Comparison of ENCODE assay signal across 2 fruit fly cellular contexts in genomic region chr2L:13514945-13515687, dm6.
TF ChIP-seq lines count a peak whose summit lies in the region.

No protein-coding gene starts in this region.

TF ChIP-seq in whole organism, embryonic, 481 proteins besides CTCF, POLR2A, EP300 and RAD21 (continued from another document and continues in another):
- no peak for TF ChIP-seq HLHmδ (GFP tag; optimal IDR thresholded peaks at IDR 0.05; lab: Kevin White, UChicago)
- 0 out of 3 replicates have a peak, but pooled peaks have one; percentile 47 for TF ChIP-seq z (GFP tag; IDR thresholded peaks at IDR 0.05; lab: Robert Waterston, UW)
- TF ChIP-seq CG10565 (GFP tag; optimal IDR thresholded peaks at IDR 0.05; lab: Kevin White, UChicago) = peak; percentile 3
- TF ChIP-seq CG4360 (GFP tag; IDR thresholded peaks at IDR 0.05; lab: Robert Waterston, UW) = no peak
- peak; percentile 40 for TF ChIP-seq D19B (GFP tag; optimal IDR thresholded peaks at IDR 0.05; lab: Kevin White, UChicago)
- peak; percentile 88 for TF ChIP-seq CG14441 (GFP tag; IDR thresholded peaks at IDR 0.05; lab: Robert Waterston, UW)
- TF ChIP-seq CG1529 (GFP tag; optimal IDR thresholded peaks at IDR 0.05; lab: Kevin White, UChicago) = no peak
- TF ChIP-seq Eip74EF (GFP tag; optimal IDR thresholded peaks at IDR 0.05; lab: Kevin White, UChicago) = peak in 1 of 2 experiments; percentile 70
- TF ChIP-seq Trl (optimal IDR thresholded peaks at IDR 0.05; lab: Kevin White, UChicago) = no peak
- TF ChIP-seq Trl (GFP tag; optimal IDR thresholded peaks at IDR 0.05; lab: Kevin White, UChicago) = peak; percentile 63
- TF ChIP-seq CoRest (tag; optimal IDR thresholded peaks at IDR 0.05; lab: Kevin White, UChicago) = peak; percentile 55
- no peak for TF ChIP-seq NC2α (GFP tag; optimal IDR thresholded peaks at IDR 0.05; lab: Kevin White, UChicago)
- TF ChIP-seq MESR4 (GFP tag; optimal IDR thresholded peaks at IDR 0.05; lab: Kevin White, UChicago) = no peak
- TF ChIP-seq NfI (GFP tag; optimal IDR thresholded peaks at IDR 0.05; lab: Kevin White, UChicago) = peak; percentile 35
- no peak for TF ChIP-seq yki (optimal IDR thresholded peaks at IDR 0.05; lab: Kevin White, UChicago)
- TF ChIP-seq NFAT (GFP tag; IDR thresholded peaks at IDR 0.05; lab: Robert Waterston, UW) = peak; percentile 66
- TF ChIP-seq CG3065 (GFP tag; optimal IDR thresholded peaks at IDR 0.05; lab: Kevin White, UChicago) = no peak
- TF ChIP-seq CG32532 (GFP tag; IDR thresholded peaks at IDR 0.05; lab: Robert Waterston, UW) = peak; percentile 85
- no peak for TF ChIP-seq tup (GFP tag; optimal IDR thresholded peaks at IDR 0.05; lab: Kevin White, UChicago)
- peak; percentile 86 for TF ChIP-seq nmo (GFP tag; optimal IDR thresholded peaks at IDR 0.05; lab: Kevin White, UChicago)
- TF ChIP-seq Dip2 (GFP tag; IDR thresholded peaks at IDR 0.05; lab: Robert Waterston, UW) = no peak
- peak; percentile 57 for TF ChIP-seq CG14965 (GFP tag; optimal IDR thresholded peaks at IDR 0.05; lab: Kevin White, UChicago; ENCODE audit: borderline replicate concordance)
- TF ChIP-seq wek (GFP tag; optimal IDR thresholded peaks at IDR 0.05; lab: Kevin White, UChicago) = no peak
- peak; percentile 62 for TF ChIP-seq CG3163 (GFP tag; optimal IDR thresholded peaks at IDR 0.05; lab: Kevin White, UChicago)
- TF ChIP-seq CG10267 (tag; optimal IDR thresholded peaks at IDR 0.05; lab: Kevin White, UChicago) = peak; percentile 69
- TF ChIP-seq CG11695 (GFP tag; IDR thresholded peaks at IDR 0.05; lab: Robert Waterston, UW) = peak; percentile 77
- peak; percentile 75 for TF ChIP-seq CG32772 (GFP tag; IDR thresholded peaks at IDR 0.05; lab: Robert Waterston, UW)
- TF ChIP-seq CG12769 (tag; optimal IDR thresholded peaks at IDR 0.05; lab: Kevin White, UChicago) = no peak
- no peak for TF ChIP-seq tll (GFP tag; optimal IDR thresholded peaks at IDR 0.05; lab: Kevin White, UChicago)
- peak; percentile 47 for TF ChIP-seq NC2β (GFP tag; optimal IDR thresholded peaks at IDR 0.05; lab: Kevin White, UChicago)
- TF ChIP-seq CG12942 (GFP tag; optimal IDR thresholded peaks at IDR 0.05; lab: Kevin White, UChicago) = peak; percentile 33
- peak; percentile 62 for TF ChIP-seq Fer1 (GFP tag; optimal IDR thresholded peaks at IDR 0.05; lab: Kevin White, UChicago)
- TF ChIP-seq stc (GFP tag; IDR thresholded peaks at IDR 0.05; lab: Robert Waterston, UW) = peak; percentile 81
- peak; percentile 83 for TF ChIP-seq CG33213 (GFP tag; optimal IDR thresholded peaks at IDR 0.05; lab: Kevin White, UChicago)
- no peak for TF ChIP-seq CG9797 (GFP tag; optimal IDR thresholded peaks at IDR 0.05; lab: Kevin White, UChicago)
- TF ChIP-seq CG32767 (GFP tag; IDR thresholded peaks at IDR 0.05; lab: Robert Waterston, UW) = peak; percentile 72; the same call in 1 of the 2 replicates
- peak; percentile 57 for TF ChIP-seq Deaf1 (tag; optimal IDR thresholded peaks at IDR 0.05; lab: Kevin White, UChicago)
- TF ChIP-seq CG17359 (tag; optimal IDR thresholded peaks at IDR 0.05; lab: Kevin White, UChicago) = peak; percentile 84
- TF ChIP-seq CG4617 (GFP tag; optimal IDR thresholded peaks at IDR 0.05; lab: Kevin White, UChicago; ENCODE audit: borderline replicate concordance) = no peak
- peak; percentile 74 for TF ChIP-seq row (GFP tag; IDR thresholded peaks at IDR 0.05; lab: Robert Waterston, UW)
- TF ChIP-seq cas (GFP tag; IDR thresholded peaks at IDR 0.05; lab: Robert Waterston, UW) = 0 out of 2 replicates have a peak, but pooled peaks have one; percentile 14
- TF ChIP-seq lov (optimal IDR thresholded peaks at IDR 0.05; lab: Kevin White, UChicago) = no peak
- TF ChIP-seq lov (GFP tag; IDR thresholded peaks at IDR 0.05; lab: Robert Waterston, UW) = peak; percentile 38; the same call in 1 of the 3 replicates
- peak; percentile 70 for TF ChIP-seq Abd-B (GFP tag; optimal IDR thresholded peaks at IDR 0.05; lab: Kevin White, UChicago)
- peak; percentile 2 for TF ChIP-seq pho (GFP tag; optimal IDR thresholded peaks at IDR 0.05; lab: Kevin White, UChicago)
- peak; percentile 79 for TF ChIP-seq crc (GFP tag; optimal IDR thresholded peaks at IDR 0.05; lab: Kevin White, UChicago)
- no peak for TF ChIP-seq CG5953 (GFP tag; IDR thresholded peaks at IDR 0.05; lab: Robert Waterston, UW)
- no peak for TF ChIP-seq Dfd (GFP tag; optimal IDR thresholded peaks at IDR 0.05; lab: Kevin White, UChicago)
- peak; percentile 84 for TF ChIP-seq HHEX (GFP tag; optimal IDR thresholded peaks at IDR 0.05; lab: Kevin White, UChicago)
- peak; percentile 54 for TF ChIP-seq slp2 (GFP tag; optimal IDR thresholded peaks at IDR 0.05; lab: Kevin White, UChicago)
- peak; percentile 52; the same call in 1 of the 2 replicates for TF ChIP-seq bowl (GFP tag; IDR thresholded peaks at IDR 0.05; lab: Robert Waterston, UW)
- TF ChIP-seq Doc3 (GFP tag; IDR thresholded peaks at IDR 0.05; lab: Robert Waterston, UW; ENCODE audit: partially characterized antibody) = no peak
- peak; percentile 30 for TF ChIP-seq oc (tag; optimal IDR thresholded peaks at IDR 0.05; lab: Kevin White, UChicago)
- peak; percentile 67 for TF ChIP-seq Hsf (GFP tag; optimal IDR thresholded peaks at IDR 0.05; lab: Kevin White, UChicago)
- no peak for TF ChIP-seq Dll (GFP tag; IDR thresholded peaks at IDR 0.05; lab: Robert Waterston, UW; ENCODE audit: partially characterized antibody)
- TF ChIP-seq Aef1 (GFP tag; IDR thresholded peaks at IDR 0.05; lab: Robert Waterston, UW) = peak; percentile 81
- peak; percentile 16 for TF ChIP-seq Mad (GFP tag; optimal IDR thresholded peaks at IDR 0.05; lab: Kevin White, UChicago)
- TF ChIP-seq CG10543 (GFP tag; optimal IDR thresholded peaks at IDR 0.05; lab: Kevin White, UChicago) = no peak
- no peak for TF ChIP-seq CG8290 (GFP tag; optimal IDR thresholded peaks at IDR 0.05; lab: Kevin White, UChicago)
- peak in 1 of 2 experiments; percentile 40 for TF ChIP-seq CG8290 (tag; optimal IDR thresholded peaks at IDR 0.05; lab: Kevin White, UChicago)
- no peak for TF ChIP-seq run (tag; optimal IDR thresholded peaks at IDR 0.05; lab: Kevin White, UChicago)
- peak; percentile 85 for TF ChIP-seq phol (tag; optimal IDR thresholded peaks at IDR 0.05; lab: Kevin White, UChicago)
- no peak for TF ChIP-seq nerfin-2 (GFP tag; IDR thresholded peaks at IDR 0.05; lab: Robert Waterston, UW; ENCODE audit: partially characterized antibody)
- peak; percentile 81 for TF ChIP-seq CG18262 (tag; optimal IDR thresholded peaks at IDR 0.05; lab: Kevin White, UChicago)
- peak; percentile 82 for TF ChIP-seq lab (GFP tag; optimal IDR thresholded peaks at IDR 0.05; lab: Kevin White, UChicago)

TF ChIP-seq in whole organism, prepupa, 60 proteins besides CTCF, POLR2A, EP300 and RAD21 (continued from another document):
- no peak for TF ChIP-seq salr (GFP tag; optimal IDR thresholded peaks at IDR 0.05; lab: Kevin White, UChicago)
- TF ChIP-seq dsx (GFP tag; optimal IDR thresholded peaks at IDR 0.05; lab: Kevin White, UChicago; ENCODE audit: poor library complexity, severe bottlenecking) = peak; percentile 59
- TF ChIP-seq CG3032 (tag; optimal IDR thresholded peaks at IDR 0.05; lab: Kevin White, UChicago) = peak; percentile 10
- no peak for TF ChIP-seq CG11762 (GFP tag; optimal IDR thresholded peaks at IDR 0.05; lab: Kevin White, UChicago; ENCODE audit: insufficient read depth)
- TF ChIP-seq CG4318 (GFP tag; optimal IDR thresholded peaks at IDR 0.05; lab: Kevin White, UChicago) = no peak
- no peak for TF ChIP-seq CG10631 (GFP tag; optimal IDR thresholded peaks at IDR 0.05; lab: Kevin White, UChicago)
- no peak for TF ChIP-seq esn (GFP tag; optimal IDR thresholded peaks at IDR 0.05; lab: Kevin White, UChicago)
- peak; percentile 24 for TF ChIP-seq Hr4 (GFP tag; optimal IDR thresholded peaks at IDR 0.05; lab: Kevin White, UChicago)
- TF ChIP-seq svp (GFP tag; lab: Kevin White, UChicago) = peak; percentile 52
- no peak for TF ChIP-seq CG6792 (GFP tag; optimal IDR thresholded peaks at IDR 0.05; lab: Kevin White, UChicago)
- TF ChIP-seq CG10669 (GFP tag; optimal IDR thresholded peaks at IDR 0.05; lab: Kevin White, UChicago) = peak; percentile 38
- no peak for TF ChIP-seq Smox (GFP tag; optimal IDR thresholded peaks at IDR 0.05; lab: Kevin White, UChicago)
- TF ChIP-seq Hr39 (GFP tag; optimal IDR thresholded peaks at IDR 0.05; lab: Kevin White, UChicago) = peak; percentile 44
- no peak for TF ChIP-seq Eip93F (GFP tag; optimal IDR thresholded peaks at IDR 0.05; lab: Kevin White, UChicago)
- TF ChIP-seq CG15336 (GFP tag; IDR thresholded peaks at IDR 0.05; lab: Robert Waterston, UW) = peak; percentile 9; the same call in 1 of the 2 replicates
- no peak for TF ChIP-seq ss (GFP tag; optimal IDR thresholded peaks at IDR 0.05; lab: Kevin White, UChicago)
- no peak for TF ChIP-seq achi (GFP tag; optimal IDR thresholded peaks at IDR 0.05; lab: Kevin White, UChicago)
- no peak for TF ChIP-seq CG32006 (GFP tag; optimal IDR thresholded peaks at IDR 0.05; lab: Kevin White, UChicago)
- TF ChIP-seq Eip78C (GFP tag; lab: Kevin White, UChicago) = peak; percentile 79
- TF ChIP-seq CG8632 (GFP tag; optimal IDR thresholded peaks at IDR 0.05; lab: Kevin White, UChicago) = no peak
- TF ChIP-seq CG6163 (GFP tag; IDR thresholded peaks at IDR 0.05; lab: Robert Waterston, UW) = peak; percentile 78
- TF ChIP-seq vri (GFP tag; optimal IDR thresholded peaks at IDR 0.05; lab: Kevin White, UChicago) = no peak
- no peak for TF ChIP-seq Hr38 (GFP tag; optimal IDR thresholded peaks at IDR 0.05; lab: Kevin White, UChicago)
- peak; percentile 37 for TF ChIP-seq Ets96B (tag; optimal IDR thresholded peaks at IDR 0.05; lab: Kevin White, UChicago)
- TF ChIP-seq Sox102F (GFP tag; optimal IDR thresholded peaks at IDR 0.05; lab: Kevin White, UChicago) = no peak
- no peak for TF ChIP-seq Met (GFP tag; optimal IDR thresholded peaks at IDR 0.05; lab: Kevin White, UChicago)
- no peak for TF ChIP-seq CG6808 (GFP tag; optimal IDR thresholded peaks at IDR 0.05; lab: Kevin White, UChicago)
- TF ChIP-seq fkh (GFP tag; optimal IDR thresholded peaks at IDR 0.05; lab: Kevin White, UChicago) = no peak
- TF ChIP-seq CG1621 (tag; optimal IDR thresholded peaks at IDR 0.05; lab: Kevin White, UChicago) = no peak
- no peak for TF ChIP-seq fd59A (GFP tag; optimal IDR thresholded peaks at IDR 0.05; lab: Kevin White, UChicago)
- TF ChIP-seq CG6276 (GFP tag; optimal IDR thresholded peaks at IDR 0.05; lab: Kevin White, UChicago) = no peak
- no peak for TF ChIP-seq CG9139 (GFP tag; optimal IDR thresholded peaks at IDR 0.05; lab: Kevin White, UChicago)
- no peak for TF ChIP-seq fd85E (GFP tag; optimal IDR thresholded peaks at IDR 0.05; lab: Kevin White, UChicago)
- no peak for TF ChIP-seq Blimp-1 (GFP tag; optimal IDR thresholded peaks at IDR 0.05; lab: Kevin White, UChicago)
- TF ChIP-seq pdm3 (GFP tag; optimal IDR thresholded peaks at IDR 0.05; lab: Kevin White, UChicago) = no peak
- peak; percentile 22 for TF ChIP-seq Eip75B (GFP tag; optimal IDR thresholded peaks at IDR 0.05; lab: Kevin White, UChicago)
